Worm (Caenorhabditis elegans) whole organism, L3 larva: ENCODE data around the gene R02D5.9.
"Not testable (repeated sequence)": the region's sequence is repeated elsewhere in the genome, so short reads cannot be mapped to it uniquely, and the experiment has no call there.

Experiments used
- aly-2 ChIP-seq: fragments of 150-350 bp; optimal IDR thresholded peaks from 2 replicates; lab custom pipeline; 2014; ENCODE audit warnings: missing biosample characterization, missing genetic modification characterization
- daf-12 ChIP-seq: fragments of 150-350 bp; optimal IDR thresholded peaks from 2 replicates; lab custom pipeline; 2014; ENCODE audit warnings: missing biosample characterization, missing genetic modification reagents, missing genetic modification characterization
- mdl-1 ChIP-seq: fragments of 150-350 bp; optimal IDR thresholded peaks from 2 replicates; lab custom pipeline; 2014; ENCODE audit warnings: missing biosample characterization, missing genetic modification characterization
- nfya-1 ChIP-seq: sonication (generic microtip); optimal IDR thresholded peaks from 2 replicates; lab custom pipeline; 2017; ENCODE audit warnings: missing genetic modification characterization, mild to moderate bottlenecking, missing compliant biosample characterization, antibody characterized with exemption, moderate library complexity; ENCODE audit not compliant: insufficient read depth
- nhr-237 ChIP-seq: fragments of 150-350 bp; optimal IDR thresholded peaks from 2 replicates; lab custom pipeline; 2014; ENCODE audit warnings: missing biosample characterization, missing genetic modification characterization
- zag-1 ChIP-seq: fragments of 150-350 bp; optimal IDR thresholded peaks from 2 replicates; lab custom pipeline; 2014; ENCODE audit warnings: missing biosample characterization, missing genetic modification characterization

DNA sequence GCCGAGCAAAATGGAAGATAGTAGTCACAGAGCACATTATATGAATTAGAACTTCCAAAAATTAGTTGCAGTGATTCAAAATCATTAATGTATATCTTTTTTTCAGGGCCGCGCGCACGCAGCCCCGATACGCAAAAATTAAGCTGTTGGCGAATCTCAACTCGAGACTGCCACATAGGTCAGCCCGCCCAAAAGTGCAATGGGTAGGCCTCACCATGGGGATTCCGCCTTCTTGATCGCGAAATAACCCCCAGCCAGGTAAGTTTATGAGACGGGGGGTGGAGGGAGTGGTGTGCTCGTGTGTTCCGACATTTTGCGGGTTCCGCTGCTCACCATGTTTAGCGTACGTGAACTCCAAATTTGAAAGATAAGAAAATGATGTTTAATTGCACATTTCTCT lies 47.8 kb downstream of the R02D5.9 start, which contains the start of gene F08H9.3:
- not testable (repeated sequence) for TF ChIP-seq daf-12 (tag; lab: Kevin White, UChicago); nhr-237 (tag; lab: Kevin White, UChicago); nfya-1 (tag; lab: Kevin White, UChicago); mdl-1; aly-2 (tag; lab: Kevin White, UChicago); zag-1 (tag; lab: Kevin White, UChicago)
